Fruit fly (Drosophila melanogaster) whole organism, embryonic: ENCODE results near the gene Mbs.
A peak's percentile ranks its signal among the peaks of the same experiment; 100 is the strongest.

ENCODE experiments used
- Bgb ChIP-seq: fragments of 200-800 bp; sonication (Bioruptor generic); IDR thresholded peaks from 2 replicates; pipeline ENCODE4 v1.3.6; 2022; ENCODE audit warnings: missing biosample characterization, missing genetic modification characterization; ENCODE audit not compliant: partially characterized antibody
- CG10267 ChIP-seq: fragments of 200-800 bp; sonication (Bioruptor generic); optimal IDR thresholded peaks from 2 replicates; lab custom pipeline; 2018; ENCODE audit warnings: missing biosample characterization, mild to moderate bottlenecking, missing genetic modification characterization, moderate library complexity
- CG10431 ChIP-seq: fragments of 200-800 bp; sonication (Bioruptor generic); optimal IDR thresholded peaks from 3 replicates; lab custom pipeline; 2018; ENCODE audit warnings: missing biosample characterization, mild to moderate bottlenecking, missing genetic modification characterization
- CG10565 ChIP-seq: fragments of 200-800 bp; sonication (Bioruptor generic); optimal IDR thresholded peaks from 3 replicates; lab custom pipeline; 2016; ENCODE audit warnings: missing biosample characterization, mild to moderate bottlenecking, missing genetic modification characterization
- CG11093 ChIP-seq: fragments of 200-800 bp; sonication (Bioruptor generic); IDR thresholded peaks from 3 replicates; pipeline ENCODE4 v1.3.6; 2022; ENCODE audit warnings: missing biosample characterization, missing genetic modification characterization
- CG11560 ChIP-seq: fragments of 200-800 bp; sonication (Bioruptor generic); IDR thresholded peaks from 3 replicates; pipeline ENCODE4 v1.3.6; 2022; ENCODE audit warnings: missing biosample characterization, missing genetic modification characterization
- CG12236 ChIP-seq: fragments of 200-800 bp; sonication (Bioruptor generic); optimal IDR thresholded peaks from 2 replicates; lab custom pipeline; 2016; ENCODE audit warnings: missing biosample characterization, missing genetic modification characterization
- CG12744 ChIP-seq: fragments of 200-800 bp; sonication (Bioruptor generic); optimal IDR thresholded peaks from 2 replicates; lab custom pipeline; 2016; ENCODE audit warnings: missing biosample characterization, missing genetic modification characterization
- CG13424 ChIP-seq: fragments of 200-800 bp; sonication (Bioruptor generic); optimal IDR thresholded peaks from 2 replicates; lab custom pipeline; 2019; ENCODE audit warnings: missing biosample characterization, mild to moderate bottlenecking, missing genetic modification characterization, moderate library complexity
- CG15479 ChIP-seq: fragments of 200-800 bp; sonication (Bioruptor generic); optimal IDR thresholded peaks from 3 replicates; lab custom pipeline; 2019; ENCODE audit warnings: missing biosample characterization, mild to moderate bottlenecking, missing genetic modification characterization, moderate library complexity
- CG17359 ChIP-seq: fragments of 200-800 bp; sonication (Bioruptor generic); optimal IDR thresholded peaks from 3 replicates; lab custom pipeline; 2018; ENCODE audit warnings: missing biosample characterization, mild to moderate bottlenecking, missing genetic modification characterization, moderate library complexity
- CG18476 ChIP-seq: fragments of 200-800 bp; sonication (Bioruptor generic); optimal IDR thresholded peaks from 2 replicates; lab custom pipeline; 2016; ENCODE audit warnings: missing biosample characterization, mild to moderate bottlenecking, missing genetic modification characterization
- CG3407 ChIP-seq: fragments of 200-800 bp; sonication (Bioruptor generic); optimal IDR thresholded peaks from 2 replicates; lab custom pipeline; 2018; ENCODE audit warnings: missing biosample characterization, mild to moderate bottlenecking, missing genetic modification characterization
- CG34376 ChIP-seq: fragments of 200-800 bp; sonication (Bioruptor generic); optimal IDR thresholded peaks from 2 replicates; lab custom pipeline; 2018; ENCODE audit warnings: missing biosample characterization, mild to moderate bottlenecking, missing genetic modification characterization
- CG4328 ChIP-seq: fragments of 200-800 bp; sonication (Bioruptor generic); optimal IDR thresholded peaks from 3 replicates; lab custom pipeline; 2017; ENCODE audit warnings: missing biosample characterization, missing genetic modification reagents, missing genetic modification characterization
- CG6683 ChIP-seq: fragments of 200-800 bp; sonication (Bioruptor generic); optimal IDR thresholded peaks from 2 replicates; lab custom pipeline; 2017; ENCODE audit warnings: missing biosample characterization, mild to moderate bottlenecking, missing genetic modification characterization, missing genetic modification reagents
- CG7357 ChIP-seq: fragments of 200-800 bp; sonication (Bioruptor generic); IDR thresholded peaks from 3 replicates; pipeline ENCODE4 v1.3.6; 2022; ENCODE audit warnings: missing biosample characterization, missing genetic modification characterization
- CG7745 ChIP-seq: fragments of 200-800 bp; sonication (Bioruptor generic); optimal IDR thresholded peaks from 2 replicates; lab custom pipeline; 2018; ENCODE audit warnings: missing biosample characterization, mild to moderate bottlenecking, missing genetic modification characterization, moderate library complexity
- CG7839 ChIP-seq: fragments of 200-800 bp; sonication (Bioruptor generic); optimal IDR thresholded peaks from 3 replicates; lab custom pipeline; 2018; ENCODE audit warnings: missing biosample characterization, mild to moderate bottlenecking, missing genetic modification characterization, moderate library complexity
- CG9609 ChIP-seq: fragments of 200-800 bp; sonication (Bioruptor generic); optimal IDR thresholded peaks from 3 replicates; lab custom pipeline; 2016; ENCODE audit warnings: missing biosample characterization, missing genetic modification characterization
- CG9876 ChIP-seq: fragments of 200-800 bp; sonication (Bioruptor generic); optimal IDR thresholded peaks from 2 replicates; lab custom pipeline; 2016; ENCODE audit warnings: missing biosample characterization, missing genetic modification characterization
- Dad ChIP-seq: fragments of 200-800 bp; sonication (Bioruptor generic); optimal IDR thresholded peaks from 3 replicates; lab custom pipeline; 2016; ENCODE audit warnings: missing biosample characterization, missing genetic modification characterization
- Dbx ChIP-seq: fragments of 200-800 bp; sonication (Bioruptor generic); IDR thresholded peaks from 3 replicates; pipeline ENCODE4 v1.3.6; 2022; ENCODE audit warnings: missing biosample characterization, missing genetic modification characterization
- Dip2 ChIP-seq: fragments of 200-800 bp; sonication (Bioruptor generic); IDR thresholded peaks from 2 replicates; pipeline ENCODE4 v1.3.6; 2022; ENCODE audit warnings: missing biosample characterization, missing genetic modification characterization
- Dp ChIP-seq: fragments of 200-800 bp; sonication (Bioruptor generic); optimal IDR thresholded peaks from 2 replicates; lab custom pipeline; 2018; ENCODE audit warnings: missing biosample characterization, mild to moderate bottlenecking, missing genetic modification characterization, moderate library complexity
- Dref ChIP-seq: fragments of 200-800 bp; sonication (Bioruptor generic); IDR thresholded peaks from 2 replicates; pipeline ENCODE4 v1.3.6; 2022; ENCODE audit warnings: missing biosample characterization, missing genetic modification characterization
- Drgx ChIP-seq: fragments of 200-800 bp; sonication (Bioruptor generic); IDR thresholded peaks from 2 replicates; pipeline ENCODE4 v1.3.6; 2022; ENCODE audit warnings: missing biosample characterization, missing genetic modification characterization
- HmgZ ChIP-seq: fragments of 200-800 bp; sonication (Bioruptor generic); optimal IDR thresholded peaks from 2 replicates; lab custom pipeline; 2018; ENCODE audit warnings: missing biosample characterization, mild to moderate bottlenecking, missing genetic modification characterization
- Hmx ChIP-seq: fragments of 200-800 bp; sonication (Bioruptor generic); optimal IDR thresholded peaks from 2 replicates; lab custom pipeline; 2016; ENCODE audit warnings: missing biosample characterization, missing genetic modification characterization
- Lim3 ChIP-seq: fragments of 200-800 bp; sonication (Bioruptor generic); IDR thresholded peaks from 2 replicates; pipeline ENCODE4 v1.3.6; 2022; ENCODE audit warnings: missing biosample characterization, missing genetic modification characterization
- NC2α ChIP-seq: fragments of 200-800 bp; sonication (Bioruptor generic); optimal IDR thresholded peaks from 2 replicates; lab custom pipeline; 2016; ENCODE audit warnings: missing biosample characterization, missing genetic modification characterization
- Ptx1 ChIP-seq: fragments of 200-800 bp; sonication (Bioruptor generic); IDR thresholded peaks from 2 replicates; pipeline ENCODE4 v1.3.6; 2022; ENCODE audit warnings: missing biosample characterization, missing genetic modification characterization
- Rfx ChIP-seq: fragments of 200-800 bp; sonication (Bioruptor generic); IDR thresholded peaks from 2 replicates; pipeline ENCODE4 v1.3.6; 2022; ENCODE audit warnings: missing biosample characterization, missing genetic modification characterization
- Usf ChIP-seq: fragments of 200-800 bp; sonication (Bioruptor generic); optimal IDR thresholded peaks from 2 replicates; lab custom pipeline; 2017; ENCODE audit warnings: missing genotype, missing biosample characterization, missing genetic modification characterization
- ara ChIP-seq: fragments of 200-800 bp; sonication (Bioruptor generic); IDR thresholded peaks from 2 replicates; pipeline ENCODE4 v1.3.6; 2022; ENCODE audit warnings: missing biosample characterization, missing genetic modification characterization
- cad ChIP-seq: fragments of >200 bp; optimal IDR thresholded peaks from 2 replicates; lab custom pipeline; 2017; ENCODE audit warnings: missing biosample characterization, missing genetic modification characterization
- cato ChIP-seq: fragments of 200-800 bp; sonication (Bioruptor generic); optimal IDR thresholded peaks from 2 replicates; lab custom pipeline; 2016; ENCODE audit warnings: missing biosample characterization, missing genetic modification characterization, borderline replicate concordance
- chinmo ChIP-seq: fragments of 200-800 bp; sonication (Bioruptor generic); IDR thresholded peaks from 4 replicates; pipeline ENCODE4 v1.3.6; 2022; ENCODE audit warnings: missing biosample characterization, missing genetic modification characterization; ENCODE audit not compliant: partially characterized antibody
- fd102C ChIP-seq: fragments of 200-800 bp; sonication (Bioruptor generic); optimal IDR thresholded peaks from 2 replicates; lab custom pipeline; 2018; ENCODE audit warnings: missing biosample characterization, mild to moderate bottlenecking, missing genetic modification characterization, moderate library complexity
- fu2 ChIP-seq: fragments of 200-800 bp; sonication (Bioruptor generic); optimal IDR thresholded peaks from 2 replicates; lab custom pipeline; 2016; ENCODE audit warnings: missing biosample characterization, missing genetic modification characterization
- ham ChIP-seq: fragments of 200-800 bp; sonication (Bioruptor generic); IDR thresholded peaks from 2 replicates; pipeline ENCODE4 v1.3.6; 2022; ENCODE audit warnings: missing biosample characterization, missing genetic modification characterization
- jigr1 ChIP-seq: fragments of 200-800 bp; sonication (Bioruptor generic); IDR thresholded peaks from 3 replicates; pipeline ENCODE4 v1.3.6; 2022; ENCODE audit warnings: missing biosample characterization, missing genetic modification characterization
- ken ChIP-seq: fragments of 200-800 bp; sonication (Bioruptor generic); IDR thresholded peaks from 3 replicates; pipeline ENCODE4 v1.3.6; 2022; ENCODE audit warnings: missing biosample characterization, missing genetic modification characterization
- lilli ChIP-seq: fragments of 200-800 bp; sonication (Bioruptor generic); optimal IDR thresholded peaks from 3 replicates; lab custom pipeline; 2016; ENCODE audit warnings: missing biosample characterization, missing genetic modification characterization
- maf-S ChIP-seq: fragments of 200-800 bp; sonication (Bioruptor generic); optimal IDR thresholded peaks from 2 replicates; lab custom pipeline; 2016; ENCODE audit warnings: missing biosample characterization, missing genetic modification characterization
- odd ChIP-seq: fragments of 200-800 bp; sonication (Bioruptor generic); optimal IDR thresholded peaks from 2 replicates; lab custom pipeline; 2017; ENCODE audit warnings: missing biosample characterization, mild to moderate bottlenecking, missing genetic modification characterization
- p53 ChIP-seq: fragments of 200-800 bp; sonication (Bioruptor generic); optimal IDR thresholded peaks from 2 replicates; lab custom pipeline; 2016; ENCODE audit warnings: missing biosample characterization, missing genetic modification characterization
- sens ChIP-seq: fragments of 200-800 bp; sonication (Bioruptor generic); peaks from one replicate; lab custom pipeline; 2016; ENCODE audit warnings: missing biosample characterization, missing genetic modification characterization
- sob ChIP-seq: fragments of 200-800 bp; sonication (Bioruptor generic); IDR thresholded peaks from 2 replicates; pipeline ENCODE4 v1.3.6; 2022; ENCODE audit warnings: missing biosample characterization, missing genetic modification characterization
- wor ChIP-seq: fragments of 200-800 bp; sonication (Bioruptor generic); IDR thresholded peaks from 2 replicates; pipeline ENCODE4 v1.3.6; 2022; ENCODE audit warnings: missing biosample characterization, missing genetic modification characterization

Gene Mbs

dm6 chr3L:16026065-16026789, 25.5 kb upstream of the Mbs start (continued):
- TF ChIP-seq lilli (GFP tag; lab: Kevin White, UChicago): no peak
- peak; percentile 48 for TF ChIP-seq CG18476
- peak; percentile 80 for TF ChIP-seq sob
- TF ChIP-seq CG4328 (GFP tag; lab: Kevin White, UChicago): peak; percentile 74
- peak; percentile 32 for TF ChIP-seq Dad (GFP tag; lab: Kevin White, UChicago)
- peak; percentile 95 for TF ChIP-seq chinmo (GFP tag; lab: Robert Waterston, UW)
- no peak for TF ChIP-seq fu2 (GFP tag; lab: Kevin White, UChicago)
- peak; percentile 27 for TF ChIP-seq p53 (GFP tag; lab: Kevin White, UChicago)
- peak; percentile 5 for TF ChIP-seq CG10565 (GFP tag; lab: Kevin White, UChicago)
- no peak for TF ChIP-seq Dip2
- TF ChIP-seq CG17359 (tag; lab: Kevin White, UChicago): peak; percentile 65
- peak; percentile 77 for TF ChIP-seq odd (GFP tag; lab: Kevin White, UChicago)
- no peak; the same call in 1 of the 2 replicates for TF ChIP-seq Rfx
- peak; percentile 77 for TF ChIP-seq HmgZ (tag; lab: Kevin White, UChicago)
- TF ChIP-seq CG9609 (GFP tag; lab: Kevin White, UChicago): peak; percentile 44
- TF ChIP-seq sens (GFP tag; lab: Kevin White, UChicago): peak; percentile 94
- TF ChIP-seq ham: no peak; the same call in 1 of the 2 replicates
- peak; percentile 44 for TF ChIP-seq CG9876 (GFP tag; lab: Kevin White, UChicago)
- no peak for TF ChIP-seq Bgb (GFP tag; lab: Robert Waterston, UW)
- TF ChIP-seq CG12236 (GFP tag; lab: Kevin White, UChicago): peak; percentile 74
- TF ChIP-seq wor (GFP tag; lab: Robert Waterston, UW): no peak
- TF ChIP-seq Dp (GFP tag; lab: Kevin White, UChicago): peak; percentile 15
- no peak for TF ChIP-seq CG7357
- TF ChIP-seq cato (GFP tag; lab: Kevin White, UChicago): peak; percentile 45
- TF ChIP-seq ken: no peak
- peak; percentile 20 for TF ChIP-seq CG7839 (tag; lab: Kevin White, UChicago)
- peak; percentile 64 for TF ChIP-seq CG34376 (GFP tag; lab: Kevin White, UChicago)
- TF ChIP-seq NC2α (GFP tag; lab: Kevin White, UChicago): peak; percentile 74
- peak; percentile 37; the same call in 1 of the 3 replicates for TF ChIP-seq CG11093 (GFP tag; lab: Robert Waterston, UW)
- peak; percentile 86 for TF ChIP-seq ara (GFP tag; lab: Robert Waterston, UW)
- TF ChIP-seq Ptx1: 0 out of 2 replicates have a peak, but pooled peaks have one; percentile 31
- TF ChIP-seq CG11560 (tag; lab: Robert Waterston, UW): no peak
- TF ChIP-seq CG3407: peak; percentile 76
- TF ChIP-seq jigr1 (GFP tag; lab: Robert Waterston, UW): no peak
- TF ChIP-seq CG13424 (tag; lab: Kevin White, UChicago): peak; percentile 60
- no peak for TF ChIP-seq Usf (GFP tag; lab: Kevin White, UChicago)
- no peak for TF ChIP-seq CG10267 (tag; lab: Kevin White, UChicago)
- TF ChIP-seq CG10431 (GFP tag; lab: Kevin White, UChicago): peak; percentile 83
- TF ChIP-seq Lim3: no peak
- peak; percentile 33 for TF ChIP-seq fd102C (GFP tag; lab: Kevin White, UChicago)
- no peak for TF ChIP-seq CG15479 (GFP tag; lab: Kevin White, UChicago)
- peak; percentile 54; the same call in 1 of the 3 replicates for TF ChIP-seq Dbx
- TF ChIP-seq Hmx (GFP tag; lab: Kevin White, UChicago): no peak
- no peak for TF ChIP-seq cad
- TF ChIP-seq CG12744 (GFP tag; lab: Kevin White, UChicago): peak; percentile 67
- no peak for TF ChIP-seq Dref
- peak; percentile 48; the same call in 1 of the 2 replicates for TF ChIP-seq Drgx
- TF ChIP-seq CG7745: peak; percentile 59
- TF ChIP-seq maf-S (GFP tag; lab: Kevin White, UChicago): peak; percentile 26
- TF ChIP-seq CG6683 (GFP tag; lab: Kevin White, UChicago): peak; percentile 45
